Worm (Caenorhabditis elegans) whole organism, young adult: ENCODE measurements around the gene srz-6.

ENCODE experiments used
- C17E4.6 ChIP-seq: fragments of 200-800 bp; sonication (Bioruptor generic); IDR thresholded peaks from 2 replicates; pipeline ENCODE4 v1.3.6; 2022; ENCODE audit warnings: missing genetic modification reagents, missing genetic modification characterization, missing compliant biosample characterization
- efl-1 ChIP-seq: fragments of 150-350 bp; optimal IDR thresholded peaks from 2 replicates; lab custom pipeline; 2014; ENCODE audit warnings: missing biosample characterization, missing genetic modification reagents, missing genetic modification characterization
- let-607 ChIP-seq, 2 experiments: fragments of 200-800 bp in 1 of 2; sonication (Bioruptor generic) in 1 of 2; sonication (generic microtip) in 1 of 2; optimal IDR thresholded peaks; 2 replicates each; lab custom pipeline; 2016 to 2018; ENCODE audit warnings: mild to moderate bottlenecking in 2 of 2, missing compliant biosample characterization in 2 of 2, missing genetic modification characterization in 2 of 2, moderate library complexity in 2 of 2, missing genotype in 1 of 2
- lin-40 ChIP-seq: sonication (generic microtip); optimal IDR thresholded peaks from 2 replicates; lab custom pipeline; 2016; ENCODE audit warnings: missing genetic modification characterization, mild to moderate bottlenecking, missing compliant biosample characterization, missing genotype, missing genetic modification reagents
- nhr-27 ChIP-seq: fragments of 200-800 bp; sonication (Bioruptor generic); optimal IDR thresholded peaks from 2 replicates; lab custom pipeline; 2018; ENCODE audit warnings: mild to moderate bottlenecking, missing genetic modification characterization, moderate library complexity, missing compliant biosample characterization

- no peak for TF ChIP-seq nhr-27
- no peak for TF ChIP-seq efl-1 (GFP tag; lab: Kevin White, UChicago)
- no peak for TF ChIP-seq lin-40 (tag; lab: Kevin White, UChicago)
- TF ChIP-seq let-607 (tag; optimal IDR thresholded peaks at IDR 0.05; lab: Kevin White, UChicago) = no peak
- no peak for TF ChIP-seq C17E4.6 (GFP tag; lab: Robert Waterston, UW)
Measured at ce11 chrII:12471138-12471855, 20.7 kb upstream of the srz-6 start, which contains the start of the genes F15A4.5 and phat-8.
